Fruit fly (Drosophila melanogaster) whole organism, embryonic: ENCODE measurements around the gene Bcat.

Experiments
- Atf3 ChIP-seq: fragments of 200-800 bp; sonication (Bioruptor generic); optimal IDR thresholded peaks from 3 replicates; lab custom pipeline; 2016; ENCODE audit warnings: missing biosample characterization, missing genetic modification characterization
- Bgb ChIP-seq: fragments of 200-800 bp; sonication (Bioruptor generic); IDR thresholded peaks from 2 replicates; pipeline ENCODE4 v1.3.6; 2022; ENCODE audit warnings: missing biosample characterization, missing genetic modification characterization; ENCODE audit not compliant: partially characterized antibody
- CG10209 ChIP-seq: fragments of 200-800 bp; sonication (Bioruptor generic); optimal IDR thresholded peaks from 3 replicates; lab custom pipeline; 2017; ENCODE audit warnings: missing biosample characterization, mild to moderate bottlenecking, missing genetic modification characterization, missing genetic modification reagents
- CG11398 ChIP-seq: fragments of 200-800 bp; sonication (Bioruptor generic); optimal IDR thresholded peaks from 2 replicates; lab custom pipeline; 2016; ENCODE audit warnings: missing biosample characterization, missing genetic modification characterization
- CG12071 ChIP-seq: fragments of 200-800 bp; sonication (Bioruptor generic); optimal IDR thresholded peaks from 3 replicates; lab custom pipeline; 2018; ENCODE audit warnings: missing biosample characterization, mild to moderate bottlenecking, missing genetic modification characterization
- CG12104 ChIP-seq: fragments of 200-800 bp; sonication (Bioruptor generic); optimal IDR thresholded peaks from 3 replicates; lab custom pipeline; 2016; ENCODE audit warnings: missing biosample characterization, missing genetic modification characterization
- CG12236 ChIP-seq: fragments of 200-800 bp; sonication (Bioruptor generic); optimal IDR thresholded peaks from 2 replicates; lab custom pipeline; 2016; ENCODE audit warnings: missing biosample characterization, missing genetic modification characterization
- CG13287 ChIP-seq: fragments of 200-800 bp; sonication (Bioruptor generic); IDR thresholded peaks from 2 replicates; pipeline ENCODE4 v1.3.6; 2022; ENCODE audit warnings: missing biosample characterization, missing genetic modification characterization; ENCODE audit not compliant: partially characterized antibody
- CG13624 ChIP-seq: fragments of 200-800 bp; sonication (Bioruptor generic); optimal IDR thresholded peaks from 2 replicates; lab custom pipeline; 2016; ENCODE audit warnings: missing biosample characterization, missing genetic modification characterization
- CG14050 ChIP-seq: fragments of 200-800 bp; sonication (Bioruptor generic); IDR thresholded peaks from 3 replicates; pipeline ENCODE4 v1.3.6; 2022; ENCODE audit warnings: missing biosample characterization, missing genetic modification characterization
- CG16863 ChIP-seq: fragments of 200-800 bp; sonication (Bioruptor generic); optimal IDR thresholded peaks from 3 replicates; lab custom pipeline; 2016; ENCODE audit warnings: missing biosample characterization, missing genetic modification characterization
- CG1832 ChIP-seq: fragments of 200-800 bp; sonication (Bioruptor generic); optimal IDR thresholded peaks from 2 replicates; lab custom pipeline; 2017; ENCODE audit warnings: missing biosample characterization, mild to moderate bottlenecking, missing genetic modification characterization, inconsistent platforms
- CG18764 ChIP-seq: fragments of 200-800 bp; sonication (Bioruptor generic); optimal IDR thresholded peaks from 3 replicates; lab custom pipeline; 2016; ENCODE audit warnings: missing biosample characterization, missing genetic modification characterization
- CG2199 ChIP-seq: fragments of 200-800 bp; sonication (Bioruptor generic); IDR thresholded peaks from 3 replicates; pipeline ENCODE4 v1.3.6; 2022; ENCODE audit warnings: missing biosample characterization, missing genetic modification characterization
- CG2202 ChIP-seq: fragments of 200-800 bp; sonication (Bioruptor generic); optimal IDR thresholded peaks from 2 replicates; lab custom pipeline; 2018; ENCODE audit warnings: missing biosample characterization, mild to moderate bottlenecking, missing genetic modification characterization
- CG3838 ChIP-seq: fragments of 200-800 bp; sonication (Bioruptor generic); optimal IDR thresholded peaks from 3 replicates; lab custom pipeline; 2016; ENCODE audit warnings: missing biosample characterization, missing genetic modification characterization
- CG9215 ChIP-seq: fragments of 200-800 bp; sonication (Bioruptor generic); IDR thresholded peaks from 2 replicates; pipeline ENCODE4 v1.3.6; 2022; ENCODE audit warnings: missing biosample characterization, missing genetic modification characterization
- Dek ChIP-seq: fragments of 200-800 bp; sonication (Bioruptor generic); optimal IDR thresholded peaks from 3 replicates; lab custom pipeline; 2019; ENCODE audit warnings: missing biosample characterization, mild to moderate bottlenecking, missing genetic modification characterization, moderate library complexity
- ERR ChIP-seq: fragments of 200-800 bp; sonication (Bioruptor generic); optimal IDR thresholded peaks from 2 replicates; lab custom pipeline; 2016; ENCODE audit warnings: missing biosample characterization, missing genetic modification characterization
- HLH3B ChIP-seq: fragments of 200-800 bp; sonication (Bioruptor generic); IDR thresholded peaks from 2 replicates; pipeline ENCODE4 v1.3.6; 2022; ENCODE audit warnings: missing biosample characterization, missing genetic modification characterization
- HLH4C ChIP-seq: fragments of 200-800 bp; sonication (Bioruptor generic); IDR thresholded peaks from 3 replicates; pipeline ENCODE4 v1.3.6; 2022; ENCODE audit warnings: missing biosample characterization, missing genetic modification characterization; ENCODE audit not compliant: partially characterized antibody
- Hey ChIP-seq: fragments of 200-800 bp; sonication (Bioruptor generic); optimal IDR thresholded peaks from 3 replicates; lab custom pipeline; 2018; ENCODE audit warnings: missing biosample characterization, mild to moderate bottlenecking, missing genetic modification characterization
- HmgZ ChIP-seq: fragments of 200-800 bp; sonication (Bioruptor generic); optimal IDR thresholded peaks from 2 replicates; lab custom pipeline; 2018; ENCODE audit warnings: missing biosample characterization, mild to moderate bottlenecking, missing genetic modification characterization
- Nf-YC ChIP-seq: fragments of 200-800 bp; optimal IDR thresholded peaks from 3 replicates; lab custom pipeline; 2019; ENCODE audit warnings: missing biosample characterization, mild to moderate bottlenecking, missing genetic modification characterization, moderate library complexity
- Oli ChIP-seq: fragments of 200-800 bp; sonication (Bioruptor generic); optimal IDR thresholded peaks from 2 replicates; lab custom pipeline; 2018; ENCODE audit warnings: missing biosample characterization, mild to moderate bottlenecking, missing genetic modification characterization, moderate library complexity
- Sox102F ChIP-seq: fragments of 200-800 bp; sonication (Bioruptor generic); optimal IDR thresholded peaks from 2 replicates; lab custom pipeline; 2018; ENCODE audit warnings: missing biosample characterization, mild to moderate bottlenecking, missing genetic modification characterization, moderate library complexity
- Sry-β ChIP-seq: fragments of 200-800 bp; sonication (Bioruptor generic); optimal IDR thresholded peaks from 2 replicates; lab custom pipeline; 2018; ENCODE audit warnings: missing biosample characterization, mild to moderate bottlenecking, missing genetic modification characterization, moderate library complexity
- abd-A ChIP-seq: fragments of 200-800 bp; sonication (Bioruptor generic); optimal IDR thresholded peaks from 3 replicates; lab custom pipeline; 2019; ENCODE audit warnings: missing biosample characterization, mild to moderate bottlenecking, missing genetic modification characterization, moderate library complexity
- caup ChIP-seq: fragments of 200-800 bp; sonication (Bioruptor generic); optimal IDR thresholded peaks from 3 replicates; lab custom pipeline; 2017; ENCODE audit warnings: missing biosample characterization, mild to moderate bottlenecking, missing genetic modification characterization, moderate library complexity; ENCODE audit not compliant: severe bottlenecking
- dimm ChIP-seq: fragments of 200-800 bp; sonication (Bioruptor generic); IDR thresholded peaks from 2 replicates; pipeline ENCODE4 v1.3.6; 2022; ENCODE audit warnings: missing biosample characterization, missing genetic modification characterization
- ftz-f1 ChIP-seq: fragments of 200-800 bp; sonication (Bioruptor generic); optimal IDR thresholded peaks from 2 replicates; lab custom pipeline; 2016; ENCODE audit warnings: missing biosample characterization, missing genetic modification characterization
- gfzf ChIP-seq: fragments of 200-800 bp; sonication (Bioruptor generic); optimal IDR thresholded peaks from 2 replicates; lab custom pipeline; 2016; ENCODE audit warnings: missing biosample characterization, mild to moderate bottlenecking, missing genetic modification characterization, moderate library complexity
- h ChIP-seq: fragments of >200 bp; optimal IDR thresholded peaks from 2 replicates; lab custom pipeline; 2017
- hbn ChIP-seq: fragments of 200-800 bp; sonication (Bioruptor generic); IDR thresholded peaks from 2 replicates; pipeline ENCODE4 v1.3.6; 2022; ENCODE audit warnings: missing biosample characterization, missing genetic modification characterization; ENCODE audit not compliant: partially characterized antibody
- kni ChIP-seq: fragments of 200-800 bp; sonication (Bioruptor generic); optimal IDR thresholded peaks from 3 replicates; lab custom pipeline; 2017; ENCODE audit warnings: mild to moderate bottlenecking, missing biosample characterization, missing genetic modification reagents, missing genetic modification characterization
- lmd ChIP-seq: fragments of 200-800 bp; sonication (Bioruptor generic); IDR thresholded peaks from 2 replicates; pipeline ENCODE4 v1.3.6; 2022; ENCODE audit warnings: missing biosample characterization, missing genetic modification characterization
- nmo ChIP-seq: fragments of 200-800 bp; sonication (Bioruptor generic); optimal IDR thresholded peaks from 2 replicates; lab custom pipeline; 2018; ENCODE audit warnings: missing biosample characterization, mild to moderate bottlenecking, missing genetic modification characterization, moderate library complexity
- onecut ChIP-seq: fragments of 200-800 bp; sonication (Bioruptor generic); IDR thresholded peaks from 2 replicates; pipeline ENCODE4 v1.3.6; 2022; ENCODE audit warnings: missing biosample characterization, missing genetic modification characterization
- pb ChIP-seq: fragments of 200-800 bp; sonication (Bioruptor generic); optimal IDR thresholded peaks from 3 replicates; lab custom pipeline; 2016; ENCODE audit warnings: missing biosample characterization, missing genetic modification characterization
- prd ChIP-seq, 3 experiments: fragments of >200 bp in 2 of 3; fragments of 200-800 bp in 1 of 3; sonication (Bioruptor generic) in 1 of 3; optimal IDR thresholded peaks in 2 of 3; IDR thresholded peaks in 1 of 3; 2 replicates in 2 of 3; 3 replicates in 1 of 3; pipeline versions ENCODE4 v1.3.6 to Lab custom; 2017 to 2022; ENCODE audit warnings: missing biosample characterization in 1 of 3, missing genetic modification characterization in 1 of 3
- sens ChIP-seq: fragments of 200-800 bp; sonication (Bioruptor generic); peaks from one replicate; lab custom pipeline; 2016; ENCODE audit warnings: missing biosample characterization, missing genetic modification characterization
- sim ChIP-seq: fragments of 200-800 bp; sonication (Bioruptor generic); IDR thresholded peaks from 2 replicates; pipeline ENCODE4 v1.3.6; 2022; ENCODE audit warnings: missing biosample characterization, missing genetic modification characterization
- sima ChIP-seq: fragments of 200-800 bp; sonication (Bioruptor generic); optimal IDR thresholded peaks from 2 replicates; lab custom pipeline; 2016; ENCODE audit warnings: missing biosample characterization, missing genetic modification characterization
- so ChIP-seq: fragments of 200-800 bp; sonication (Bioruptor generic); IDR thresholded peaks from 3 replicates; pipeline ENCODE4 v1.3.6; 2022; ENCODE audit warnings: missing biosample characterization, missing genetic modification characterization
- ssp ChIP-seq: fragments of 200-800 bp; sonication (Bioruptor generic); IDR thresholded peaks from 2 replicates; pipeline ENCODE4 v1.3.6; 2022; ENCODE audit warnings: missing biosample characterization, missing genetic modification characterization
- stc ChIP-seq: fragments of 200-800 bp; sonication (Bioruptor generic); IDR thresholded peaks from 2 replicates; pipeline ENCODE4 v1.3.6; 2022; ENCODE audit warnings: missing biosample characterization, missing genetic modification characterization
- stwl ChIP-seq: fragments of 200-800 bp; sonication (Bioruptor generic); optimal IDR thresholded peaks from 3 replicates; lab custom pipeline; 2018; ENCODE audit warnings: missing biosample characterization, mild to moderate bottlenecking, missing genetic modification characterization, moderate library complexity
- tx ChIP-seq: fragments of 200-800 bp; sonication (Bioruptor generic); optimal IDR thresholded peaks from 2 replicates; lab custom pipeline; 2016; ENCODE audit warnings: missing biosample characterization, missing genetic modification characterization
- vfl ChIP-seq: fragments of 200-800 bp; sonication (Bioruptor generic); optimal IDR thresholded peaks from 2 replicates; lab custom pipeline; 2016; ENCODE audit warnings: missing biosample characterization, missing genetic modification characterization

The Bcat gene

dm6 chrX:13391174-13392040 is 5.3 kb upstream of the Bcat start (continued):
- no peak for TF ChIP-seq pb
- TF ChIP-seq stc: no peak
- TF ChIP-seq Dek: peak; percentile 61
- peak; percentile 51 for TF ChIP-seq vfl (GFP tag; lab: Kevin White, UChicago)
- no peak for TF ChIP-seq CG12236 (GFP tag; lab: Kevin White, UChicago)
- TF ChIP-seq kni (GFP tag; lab: Kevin White, UChicago): no peak
- no peak for TF ChIP-seq Sry-β (GFP tag; lab: Kevin White, UChicago)
- TF ChIP-seq Sox102F: no peak
- peak; percentile 66; the same call in 1 of the 2 replicates for TF ChIP-seq lmd (GFP tag; lab: Robert Waterston, UW)
- TF ChIP-seq CG13624 (GFP tag; lab: Kevin White, UChicago): peak; percentile 66
- no peak for TF ChIP-seq CG2199 (GFP tag; lab: Robert Waterston, UW)
- TF ChIP-seq so (GFP tag; lab: Robert Waterston, UW): no peak
- peak; percentile 0 for TF ChIP-seq CG12071 (GFP tag; lab: Kevin White, UChicago)
- TF ChIP-seq onecut (GFP tag; lab: Robert Waterston, UW): no peak
- TF ChIP-seq CG16863 (GFP tag; lab: Kevin White, UChicago): no peak
- TF ChIP-seq CG11398: no peak
- TF ChIP-seq dimm (GFP tag; lab: Robert Waterston, UW): no peak
- no peak for TF ChIP-seq abd-A
- TF ChIP-seq HLH4C (GFP tag; lab: Robert Waterston, UW): no peak
- TF ChIP-seq Nf-YC (tag; lab: Kevin White, UChicago): no peak
- TF ChIP-seq CG13287: no peak
- no peak for TF ChIP-seq gfzf
- TF ChIP-seq nmo (GFP tag; lab: Kevin White, UChicago): no peak
- TF ChIP-seq CG3838 (GFP tag; lab: Kevin White, UChicago): no peak
- TF ChIP-seq Oli (tag; lab: Kevin White, UChicago): peak; percentile 9
- no peak for TF ChIP-seq hbn (GFP tag; lab: Robert Waterston, UW)
- no peak for TF ChIP-seq Bgb (GFP tag; lab: Robert Waterston, UW)
- TF ChIP-seq CG18764: no peak
- no peak; the same call in 2 of the 3 replicates for TF ChIP-seq CG14050 (GFP tag; lab: Robert Waterston, UW)
- no peak for TF ChIP-seq HLH3B (GFP tag; lab: Robert Waterston, UW)
- TF ChIP-seq CG9215 (GFP tag; lab: Robert Waterston, UW): peak; percentile 74
- TF ChIP-seq sima (GFP tag; lab: Kevin White, UChicago): no peak
- TF ChIP-seq caup (GFP tag; lab: Kevin White, UChicago): peak; percentile 60
- no peak for TF ChIP-seq CG2202 (tag; lab: Kevin White, UChicago)
- TF ChIP-seq prd (optimal IDR thresholded peaks at IDR 0.05; lab: Kevin White, UChicago): no peak
- peak; percentile 46; the same call in 2 of the 3 replicates for TF ChIP-seq prd (GFP tag; IDR thresholded peaks at IDR 0.05; lab: Robert Waterston, UW)
- TF ChIP-seq CG1832 (GFP tag; lab: Kevin White, UChicago): no peak
- TF ChIP-seq sens (GFP tag; lab: Kevin White, UChicago): no peak
- no peak for TF ChIP-seq Atf3 (GFP tag; lab: Kevin White, UChicago)
- peak; percentile 63 for TF ChIP-seq CG10209 (GFP tag; lab: Kevin White, UChicago)
- no peak for TF ChIP-seq stwl
- peak; percentile 31 for TF ChIP-seq HmgZ
- TF ChIP-seq CG12104: peak; percentile 4
- no peak for TF ChIP-seq ssp (GFP tag; lab: Robert Waterston, UW)
- TF ChIP-seq tx (GFP tag; lab: Kevin White, UChicago): peak; percentile 50
- TF ChIP-seq sim (GFP tag; lab: Robert Waterston, UW): no peak
- no peak for TF ChIP-seq Hey (tag; lab: Kevin White, UChicago)
- TF ChIP-seq ftz-f1 (GFP tag; lab: Kevin White, UChicago): no peak
- peak; percentile 40 for TF ChIP-seq ERR (GFP tag; lab: Kevin White, UChicago)
- TF ChIP-seq h: no peak
